Worm (Caenorhabditis elegans) whole organism, L2 larva: Measurements from ENCODE around the gene R02E12.5.

Experiments used
- gmeb-1 ChIP-seq: fragments of 150-350 bp; optimal IDR thresholded peaks from 2 replicates; lab custom pipeline; 2014; ENCODE audit warnings: missing biosample characterization, missing genetic modification characterization
- lin-39 ChIP-seq: fragments of 150-350 bp; optimal IDR thresholded peaks from 2 replicates; lab custom pipeline; 2014; ENCODE audit warnings: missing biosample characterization, missing genetic modification reagents, missing genetic modification characterization
- nhr-11 ChIP-seq: fragments of 150-350 bp; optimal IDR thresholded peaks from 2 replicates; lab custom pipeline; 2014; ENCODE audit warnings: missing biosample characterization, missing genetic modification characterization
- nhr-23 ChIP-seq: fragments of 150-350 bp; optimal IDR thresholded peaks from 2 replicates; lab custom pipeline; 2014; ENCODE audit warnings: missing biosample characterization, missing genetic modification reagents, missing genetic modification characterization
- skn-1 ChIP-seq: sonication (generic microtip); optimal IDR thresholded peaks from 2 replicates; lab custom pipeline; 2017; ENCODE audit warnings: missing biosample characterization, missing genetic modification characterization

DNA sequence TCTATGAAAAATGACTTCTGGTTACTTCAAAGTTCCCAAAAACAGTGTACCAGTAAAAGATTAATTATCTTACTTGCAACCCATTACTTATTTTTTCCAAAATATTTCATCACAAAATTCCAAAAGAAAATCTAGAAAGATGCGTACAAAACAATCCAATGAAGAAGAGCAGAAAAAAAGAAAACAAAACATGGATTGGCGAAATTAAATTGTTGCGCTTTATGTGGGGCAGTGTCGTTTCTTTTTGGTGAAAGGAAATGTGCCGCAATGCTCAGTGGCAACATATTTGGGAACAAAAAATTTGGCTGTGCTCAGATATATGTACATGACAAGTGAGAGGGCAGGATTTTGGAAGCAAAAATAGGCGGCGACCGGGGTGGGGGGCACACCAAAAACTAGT lies 8.6 kb upstream of the R02E12.5 start:
- no peak for TF ChIP-seq nhr-11 (tag; lab: Kevin White, UChicago)
- TF ChIP-seq lin-39 (tag; lab: Kevin White, UChicago), result no peak
- TF ChIP-seq nhr-23, result no peak
- no peak for TF ChIP-seq skn-1
- no peak for TF ChIP-seq gmeb-1 (tag; lab: Kevin White, UChicago)
